Fruit fly (Drosophila melanogaster) whole organism, wandering third instar larva: ENCODE data around the gene spn-B.

ENCODE experiments used
- GATAd ChIP-seq: sonication (Bioruptor generic); optimal IDR thresholded peaks from 2 replicates; lab custom pipeline; 2016; ENCODE audit warnings: missing biosample characterization, missing genetic modification characterization
- fru ChIP-seq: fragments of 200-800 bp; sonication (Bioruptor generic); optimal IDR thresholded peaks from 3 replicates; lab custom pipeline; 2016; ENCODE audit warnings: missing biosample characterization, mild to moderate bottlenecking, missing genetic modification characterization
- pan ChIP-seq: fragments of >200 bp; optimal IDR thresholded peaks from 2 replicates; lab custom pipeline; 2017
- psq ChIP-seq: fragments of 200-800 bp; sonication (Bioruptor generic); optimal IDR thresholded peaks from 3 replicates; lab custom pipeline; 2017; ENCODE audit warnings: missing biosample characterization, mild to moderate bottlenecking, missing genetic modification characterization, moderate library complexity
- sv ChIP-seq: fragments of 200-800 bp; sonication (Bioruptor generic); optimal IDR thresholded peaks from 3 replicates; lab custom pipeline; 2016; ENCODE audit warnings: missing biosample characterization, missing genetic modification characterization
- usp ChIP-seq: fragments of >200 bp; optimal IDR thresholded peaks from 2 replicates; lab custom pipeline; 2017; ENCODE audit warnings: missing biosample characterization, missing genetic modification characterization
- woc ChIP-seq: sonication (Bioruptor generic); optimal IDR thresholded peaks from 2 replicates; lab custom pipeline; 2016; ENCODE audit warnings: missing biosample characterization, mild to moderate bottlenecking, missing genetic modification characterization

DNA sequence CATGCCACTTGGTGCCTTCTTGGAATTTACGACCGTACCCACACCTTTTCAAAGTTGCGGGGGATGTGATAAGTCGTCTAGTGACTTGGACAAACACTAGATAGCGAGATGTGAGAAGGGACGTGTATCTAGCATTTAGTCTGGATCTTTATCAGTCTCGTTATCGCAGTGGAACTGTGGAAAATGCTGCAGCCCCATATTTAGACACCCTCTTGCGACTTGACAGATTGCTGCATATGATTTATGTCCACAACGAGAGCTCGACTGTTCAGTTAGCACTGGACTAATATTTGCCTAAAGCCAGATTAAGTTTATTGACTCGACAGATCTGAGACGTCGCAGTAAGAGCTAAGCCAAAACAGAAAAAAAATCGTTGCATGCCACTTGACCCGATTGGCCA lies 28.0 kb upstream of the spn-B start:
- TF ChIP-seq usp: no peak
- TF ChIP-seq psq: no peak
- no peak for TF ChIP-seq GATAd (GFP tag; lab: Kevin White, UChicago)
- TF ChIP-seq pan: no peak
- no peak for TF ChIP-seq woc (GFP tag; lab: Kevin White, UChicago)
- no peak for TF ChIP-seq sv (GFP tag; lab: Kevin White, UChicago)
- no peak for TF ChIP-seq fru
